Worm (Caenorhabditis elegans) whole organism, L3 larva: Measurements from ENCODE around the gene csb-1.

Source experiments
- aly-2 ChIP-seq: fragments of 150-350 bp; optimal IDR thresholded peaks from 2 replicates; lab custom pipeline; 2014; ENCODE audit warnings: missing biosample characterization, missing genetic modification characterization
- ama-1 ChIP-seq: fragments of 150-350 bp; optimal IDR thresholded peaks from 2 replicates; lab custom pipeline; 2018
- nfya-1 ChIP-seq: sonication (generic microtip); optimal IDR thresholded peaks from 2 replicates; lab custom pipeline; 2017; ENCODE audit warnings: missing genetic modification characterization, mild to moderate bottlenecking, missing compliant biosample characterization, antibody characterized with exemption, moderate library complexity; ENCODE audit not compliant: insufficient read depth
- nhr-28 ChIP-seq: fragments of 150-350 bp; optimal IDR thresholded peaks from 2 replicates; lab custom pipeline; 2014; ENCODE audit warnings: missing biosample characterization, missing genetic modification characterization
- nhr-76 ChIP-seq: fragments of 150-350 bp; sonication (generic microtip); optimal IDR thresholded peaks from 5 replicates; lab custom pipeline; 2014; ENCODE audit warnings: missing biosample characterization, missing genetic modification characterization
- skn-1 ChIP-seq: fragments of 150-350 bp; optimal IDR thresholded peaks from 2 replicates; lab custom pipeline; 2014; ENCODE audit warnings: missing biosample characterization, missing genetic modification characterization
- zag-1 ChIP-seq: fragments of 150-350 bp; optimal IDR thresholded peaks from 2 replicates; lab custom pipeline; 2014; ENCODE audit warnings: missing biosample characterization, missing genetic modification characterization
- ztf-11 ChIP-seq: fragments of 150-350 bp; optimal IDR thresholded peaks from 2 replicates; lab custom pipeline; 2014; ENCODE audit warnings: missing biosample characterization, missing genetic modification characterization

ce11 chrX:15901214-15901613 is 35.5 kb upstream of the csb-1 start:
- TF ChIP-seq ztf-11 (tag; lab: Kevin White, UChicago): no peak
- no peak for TF ChIP-seq ama-1
- TF ChIP-seq zag-1 (tag; lab: Kevin White, UChicago): no peak
- TF ChIP-seq nhr-76: no peak
- TF ChIP-seq aly-2 (tag; lab: Kevin White, UChicago): no peak
- no peak for TF ChIP-seq nfya-1
- no peak for TF ChIP-seq nhr-28 (tag; lab: Kevin White, UChicago)
- TF ChIP-seq skn-1 (tag; lab: Kevin White, UChicago): no peak
